Fruit fly (Drosophila melanogaster): Measurements from ENCODE around the gene Itgbn.

- TF ChIP-seq CG9948 (tag; optimal IDR thresholded peaks at IDR 0.05): no peak
- TF ChIP-seq CG13204 (GFP tag; optimal IDR thresholded peaks at IDR 0.05): no peak
Measured at dm6 chr2L:21035704-21036369, 17.0 kb upstream of the Itgbn start.

Data from whole organism, pupa.